Worm (Caenorhabditis elegans) whole organism, late embryonic: ENCODE measurements around the gene srh-185.
"Not testable (repeated sequence)": the region's sequence is repeated elsewhere in the genome, so short reads cannot be mapped to it uniquely, and the experiment has no call there.

Experiments used
- K09A11.1 ChIP-seq: sonication (generic microtip); optimal IDR thresholded peaks from 2 replicates; lab custom pipeline; 2017; ENCODE audit warnings: antibody characterized with exemption, mild to moderate bottlenecking, missing genetic modification characterization, missing compliant biosample characterization; ENCODE audit not compliant: insufficient read depth
- T23F11.4 ChIP-seq: fragments of 200-800 bp; sonication (Bioruptor generic); optimal IDR thresholded peaks from 2 replicates; lab custom pipeline; 2018; ENCODE audit warnings: mild to moderate bottlenecking, missing genetic modification characterization, missing compliant biosample characterization
- ahr-1 ChIP-seq: sonication (generic microtip); optimal IDR thresholded peaks from 2 replicates; lab custom pipeline; 2016; ENCODE audit warnings: missing genetic modification characterization, missing compliant biosample characterization
- ceh-24 ChIP-seq: sonication (generic microtip); optimal IDR thresholded peaks from 2 replicates; lab custom pipeline; 2016; ENCODE audit warnings: mild to moderate bottlenecking, missing genetic modification characterization, missing compliant biosample characterization
- ceh-30 ChIP-seq: fragments of 150-350 bp; optimal IDR thresholded peaks from 2 replicates; lab custom pipeline; 2014; ENCODE audit warnings: missing biosample characterization, missing genetic modification characterization
- ceh-31 ChIP-seq: sonication (generic microtip); optimal IDR thresholded peaks from 2 replicates; lab custom pipeline; 2016; ENCODE audit warnings: missing genetic modification characterization, missing compliant biosample characterization
- ceh-45 ChIP-seq: fragments of 200-800 bp; sonication (Bioruptor generic); IDR thresholded peaks from 2 replicates; pipeline ENCODE4 v1.3.6; 2022; ENCODE audit warnings: missing genetic modification reagents, missing genetic modification characterization, missing compliant biosample characterization
- ceh-48 ChIP-seq: sonication (generic microtip); optimal IDR thresholded peaks from 2 replicates; lab custom pipeline; 2016; ENCODE audit warnings: missing genetic modification characterization, inconsistent platforms, missing compliant biosample characterization
- ceh-9 ChIP-seq: sonication (generic microtip); optimal IDR thresholded peaks from 2 replicates; lab custom pipeline; 2016; ENCODE audit warnings: mild to moderate bottlenecking, missing genetic modification characterization, inconsistent platforms, missing compliant biosample characterization
- che-1 ChIP-seq: sonication (generic microtip); optimal IDR thresholded peaks from 2 replicates; lab custom pipeline; 2016; ENCODE audit warnings: mild to moderate bottlenecking, missing genetic modification characterization, missing compliant biosample characterization
- dmd-4 ChIP-seq: sonication (generic microtip); optimal IDR thresholded peaks from 2 replicates; lab custom pipeline; 2016; ENCODE audit warnings: borderline replicate concordance, missing genetic modification characterization, missing compliant biosample characterization
- dve-1 ChIP-seq: sonication (generic microtip); optimal IDR thresholded peaks from 2 replicates; lab custom pipeline; 2017; ENCODE audit warnings: antibody characterized with exemption, mild to moderate bottlenecking, missing genetic modification characterization, missing compliant biosample characterization
- elt-2 ChIP-seq: sonication (generic microtip); optimal IDR thresholded peaks from 2 replicates; lab custom pipeline; 2016; ENCODE audit warnings: missing genetic modification reagents, missing genetic modification characterization, missing compliant biosample characterization
- elt-4 ChIP-seq: sonication (generic microtip); optimal IDR thresholded peaks from 2 replicates; lab custom pipeline; 2016; ENCODE audit warnings: missing genetic modification characterization, missing compliant biosample characterization
- eyg-1 ChIP-seq: sonication (generic microtip); optimal IDR thresholded peaks from 2 replicates; lab custom pipeline; 2016; ENCODE audit warnings: missing genotype, missing genetic modification characterization, missing compliant biosample characterization
- gmeb-2 ChIP-seq: sonication (generic microtip); optimal IDR thresholded peaks from 2 replicates; lab custom pipeline; 2016; ENCODE audit warnings: missing genetic modification characterization, inconsistent platforms, missing compliant biosample characterization
- hlh-13 ChIP-seq: fragments of 200-800 bp; sonication (Bioruptor generic); optimal IDR thresholded peaks from 2 replicates; lab custom pipeline; 2018; ENCODE audit warnings: mild to moderate bottlenecking, missing genetic modification characterization, missing compliant biosample characterization
- lim-6 ChIP-seq: sonication (generic microtip); optimal IDR thresholded peaks from 2 replicates; lab custom pipeline; 2016; ENCODE audit warnings: missing genetic modification characterization, missing compliant biosample characterization
- lin-11 ChIP-seq: fragments of 200-800 bp; sonication (Bioruptor generic); optimal IDR thresholded peaks from 2 replicates; lab custom pipeline; 2018; ENCODE audit warnings: mild to moderate bottlenecking, missing genetic modification characterization, missing compliant biosample characterization
- madf-2 ChIP-seq: sonication (generic microtip); optimal IDR thresholded peaks from 2 replicates; lab custom pipeline; 2017; ENCODE audit warnings: missing genetic modification characterization, missing compliant biosample characterization
- mec-3 ChIP-seq: sonication (generic microtip); optimal IDR thresholded peaks from 2 replicates; lab custom pipeline; 2016; ENCODE audit warnings: borderline replicate concordance, missing genetic modification characterization, missing compliant biosample characterization
- nfya-1 ChIP-seq: sonication (generic microtip); optimal IDR thresholded peaks from 2 replicates; lab custom pipeline; 2017; ENCODE audit warnings: missing genetic modification characterization, mild to moderate bottlenecking, missing compliant biosample characterization, antibody characterized with exemption, moderate library complexity
- nhr-11 ChIP-seq: fragments of 150-350 bp; optimal IDR thresholded peaks from 2 replicates; lab custom pipeline; 2014; ENCODE audit warnings: missing biosample characterization, missing genetic modification characterization
- nhr-232 ChIP-seq: sonication (generic microtip); optimal IDR thresholded peaks from 2 replicates; lab custom pipeline; 2016; ENCODE audit warnings: missing genetic modification characterization, missing compliant biosample characterization
- odd-2 ChIP-seq: sonication (generic microtip); optimal IDR thresholded peaks from 2 replicates; lab custom pipeline; 2017; ENCODE audit warnings: antibody characterized with exemption, mild to moderate bottlenecking, missing genetic modification characterization, missing compliant biosample characterization
- pag-3 ChIP-seq: sonication (generic microtip); optimal IDR thresholded peaks from 2 replicates; lab custom pipeline; 2016; ENCODE audit warnings: missing compliant biosample characterization, missing genetic modification characterization, borderline replicate concordance
- pha-2 ChIP-seq: sonication (generic microtip); optimal IDR thresholded peaks from 2 replicates; lab custom pipeline; 2017; ENCODE audit warnings: mild to moderate bottlenecking, missing genetic modification characterization, missing compliant biosample characterization
- pha-4 ChIP-seq: fragments of 150-350 bp; optimal IDR thresholded peaks from 2 replicates; lab custom pipeline; 2018; ENCODE audit warnings: missing biosample characterization, missing genetic modification reagents, missing genetic modification characterization
- pqm-1 ChIP-seq: sonication (generic microtip); optimal IDR thresholded peaks from 2 replicates; lab custom pipeline; 2016; ENCODE audit warnings: missing genetic modification characterization, missing compliant biosample characterization
- pros-1 ChIP-seq: fragments of 150-350 bp; optimal IDR thresholded peaks from 2 replicates; lab custom pipeline; 2014; ENCODE audit warnings: missing biosample characterization, missing genetic modification reagents, missing genetic modification characterization
- rnt-1 ChIP-seq: sonication (generic microtip); optimal IDR thresholded peaks from 2 replicates; lab custom pipeline; 2016; ENCODE audit warnings: missing genetic modification characterization, missing compliant biosample characterization
- sox-2 ChIP-seq: fragments of 200-800 bp; sonication (Bioruptor generic); IDR thresholded peaks from 2 replicates; pipeline ENCODE4 v1.3.6; 2022; ENCODE audit warnings: missing genetic modification reagents, missing genetic modification characterization, missing compliant biosample characterization
- sox-4 ChIP-seq: sonication (generic microtip); optimal IDR thresholded peaks from 2 replicates; lab custom pipeline; 2017; ENCODE audit warnings: mild to moderate bottlenecking, missing genetic modification characterization, inconsistent platforms, missing compliant biosample characterization
- ttx-3 ChIP-seq: sonication (generic microtip); optimal IDR thresholded peaks from 2 replicates; lab custom pipeline; 2016; ENCODE audit warnings: missing genetic modification reagents, missing genetic modification characterization, missing compliant biosample characterization
- unc-3 ChIP-seq, 2 experiments: fragments of 200-800 bp in 1 of 2; sonication (Bioruptor generic) in 1 of 2; sonication (generic microtip) in 1 of 2; conservative IDR thresholded peaks in 1 of 2; optimal IDR thresholded peaks in 1 of 2; 2 replicates each; pipeline versions ENCODE4 v1.3.6 to Lab custom; 2016 to 2022; ENCODE audit warnings: missing compliant biosample characterization in 2 of 2, missing genetic modification characterization in 2 of 2, missing genetic modification reagents in 1 of 2
- unc-55 ChIP-seq: sonication (generic microtip); optimal IDR thresholded peaks from 2 replicates; lab custom pipeline; 2017; ENCODE audit warnings: missing biosample characterization, missing genetic modification reagents, missing genetic modification characterization
- unc-86 ChIP-seq: sonication (generic microtip); optimal IDR thresholded peaks from 2 replicates; lab custom pipeline; 2016; ENCODE audit warnings: missing genetic modification characterization, missing compliant biosample characterization
- zip-5 ChIP-seq: sonication (generic microtip); optimal IDR thresholded peaks from 2 replicates; lab custom pipeline; 2016; ENCODE audit warnings: missing genetic modification characterization, missing compliant biosample characterization
- ztf-16 ChIP-seq: sonication (generic microtip); optimal IDR thresholded peaks from 2 replicates; lab custom pipeline; 2017; ENCODE audit warnings: missing genetic modification characterization, missing compliant biosample characterization

The srh-185 gene

ce11 chrV:3100527-3100926 is 34.5 kb downstream of the srh-185 start:
- no peak for TF ChIP-seq pha-4 (tag; lab: Kevin White, UChicago)
- TF ChIP-seq ceh-31 (tag; lab: Kevin White, UChicago): no peak
- TF ChIP-seq ceh-45 (GFP tag; lab: Robert Waterston, UW): no peak
- no peak for TF ChIP-seq elt-4 (tag; lab: Kevin White, UChicago)
- no peak for TF ChIP-seq eyg-1 (tag; lab: Kevin White, UChicago)

ce11 chrV:3102049-3102448 is 36.0 kb downstream of the srh-185 start, which contains the start of gene Y73C8C.4:
Gene Y73C8C.4 (minus strand): TSS chrV:3102149.
- not testable (repeated sequence) for TF ChIP-seq dmd-4, ceh-24, pag-3 (tag; lab: Kevin White, UChicago)

ce11 chrV:3104134-3104533 is 38.1 kb downstream of the srh-185 start, which contains the start of gene str-66:
Gene str-66 (minus strand): TSS chrV:3104234.
- no peak for TF ChIP-seq pqm-1
- TF ChIP-seq gmeb-2 (tag; lab: Kevin White, UChicago): no peak
- TF ChIP-seq pros-1 (tag; lab: Kevin White, UChicago): no peak
- no peak for TF ChIP-seq pag-3 (tag; lab: Kevin White, UChicago)
- no peak for TF ChIP-seq odd-2 (tag; lab: Kevin White, UChicago)
- no peak for TF ChIP-seq che-1
- TF ChIP-seq, all 69 proteins: peak for 0

ce11 chrV:3105810-3106209 is 39.8 kb downstream of the srh-185 start, which contains the start of gene str-69:
Gene str-69 (minus strand): TSS chrV:3105910.
- TF ChIP-seq dve-1 (tag; lab: Kevin White, UChicago) (no peak), nhr-232 (tag; lab: Kevin White, UChicago) (no peak), lin-11 (tag; lab: Kevin White, UChicago) (no peak), ahr-1 (no peak), sox-2 (GFP tag; lab: Robert Waterston, UW) (no peak), T23F11.4 (GFP tag; lab: Kevin White, UChicago) (no peak), unc-86 (no peak), madf-2 (tag; lab: Kevin White, UChicago) (no peak), ceh-48 (tag; lab: Kevin White, UChicago) (no peak), ceh-45 (GFP tag; lab: Robert Waterston, UW) (no peak), hlh-13 (GFP tag; lab: Kevin White, UChicago) (no peak), rnt-1 (tag; lab: Kevin White, UChicago) (no peak), pag-3 (tag; lab: Kevin White, UChicago) (no peak), dmd-4 (tag; lab: Kevin White, UChicago) (no peak), unc-3 (GFP tag; conservative IDR thresholded peaks at IDR 0.05; lab: Robert Waterston, UW) (no peak), unc-3 (tag; optimal IDR thresholded peaks at IDR 0.05; lab: Kevin White, UChicago) (no peak), ceh-30 (tag; lab: Kevin White, UChicago) (no peak), ttx-3 (no peak)

ce11 chrV:3106785-3107184 is 40.8 kb downstream of the srh-185 start:
- TF ChIP-seq odd-2 (tag; lab: Kevin White, UChicago) (no peak), ztf-16 (tag; lab: Kevin White, UChicago) (no peak), sox-4 (no peak), lim-6 (tag; lab: Kevin White, UChicago) (no peak), unc-55 (GFP tag; lab: Kevin White, UChicago) (no peak)

- TF ChIP-seq pha-2: no peak
- TF ChIP-seq gmeb-2 (tag; lab: Kevin White, UChicago): no peak
- no peak for TF ChIP-seq ceh-48 (tag; lab: Kevin White, UChicago)
- no peak for TF ChIP-seq zip-5
- TF ChIP-seq lim-6 (tag; lab: Kevin White, UChicago): no peak
- TF ChIP-seq nhr-11 (tag; lab: Kevin White, UChicago): no peak
- no peak for TF ChIP-seq elt-2 (tag; lab: Kevin White, UChicago)
- no peak for TF ChIP-seq nfya-1
- TF ChIP-seq mec-3 (tag; lab: Kevin White, UChicago): no peak
- no peak for TF ChIP-seq K09A11.1 (tag; lab: Kevin White, UChicago)
- TF ChIP-seq ceh-9 (tag; lab: Kevin White, UChicago): no peak
- no peak for TF ChIP-seq pros-1 (tag; lab: Kevin White, UChicago)
- TF ChIP-seq ahr-1: no peak
- no peak for TF ChIP-seq ttx-3
These were observed 41.4 kb downstream of the srh-185 start, which contains the start of gene str-68 for ce11 chrV:3107450-3107849. Gene str-68 (minus strand): TSS chrV:3107550.
